Worm (Caenorhabditis elegans) whole organism, L4 larva: Measurements from ENCODE around the gene ncs-1.

Experiments used
- R02D3.7 ChIP-seq: fragments of 150-350 bp; sonication (generic microtip); optimal IDR thresholded peaks from 3 replicates; lab custom pipeline; 2014; ENCODE audit warnings: missing biosample characterization, missing genetic modification characterization
- Y48G9A.11 ChIP-seq: fragments of 200-800 bp; sonication (Bioruptor generic); IDR thresholded peaks from 2 replicates; pipeline ENCODE4 v1.3.6; 2022; ENCODE audit warnings: missing genetic modification reagents, missing genetic modification characterization, missing compliant biosample characterization
- ceh-44 ChIP-seq: fragments of 200-800 bp; sonication (Bioruptor generic); IDR thresholded peaks from 2 replicates; pipeline ENCODE4 v1.3.6; 2022; ENCODE audit warnings: missing genetic modification reagents, missing genetic modification characterization, missing compliant biosample characterization
- ces-1 ChIP-seq: fragments of 150-350 bp; sonication (generic microtip); optimal IDR thresholded peaks from 4 replicates; lab custom pipeline; 2014; ENCODE audit warnings: missing biosample characterization, missing genetic modification reagents, missing genetic modification characterization
- egl-27 ChIP-seq: sonication (generic microtip); optimal IDR thresholded peaks from 3 replicates; lab custom pipeline; 2017; ENCODE audit warnings: missing biosample characterization, missing genetic modification reagents, missing genetic modification characterization
- hlh-11 ChIP-seq: fragments of 200-800 bp; sonication (Bioruptor generic); optimal IDR thresholded peaks from 2 replicates; lab custom pipeline; 2018; ENCODE audit warnings: mild to moderate bottlenecking, missing genetic modification characterization, missing compliant biosample characterization
- nhr-6 ChIP-seq: fragments of 150-350 bp; optimal IDR thresholded peaks from 2 replicates; lab custom pipeline; 2014; ENCODE audit warnings: missing biosample characterization, missing genetic modification characterization
- tra-1 ChIP-seq: fragments of 200-800 bp; sonication (Bioruptor generic); IDR thresholded peaks from 2 replicates; pipeline ENCODE4 v1.3.6; 2022; ENCODE audit warnings: missing genetic modification reagents, missing genetic modification characterization, missing compliant biosample characterization

DNA sequence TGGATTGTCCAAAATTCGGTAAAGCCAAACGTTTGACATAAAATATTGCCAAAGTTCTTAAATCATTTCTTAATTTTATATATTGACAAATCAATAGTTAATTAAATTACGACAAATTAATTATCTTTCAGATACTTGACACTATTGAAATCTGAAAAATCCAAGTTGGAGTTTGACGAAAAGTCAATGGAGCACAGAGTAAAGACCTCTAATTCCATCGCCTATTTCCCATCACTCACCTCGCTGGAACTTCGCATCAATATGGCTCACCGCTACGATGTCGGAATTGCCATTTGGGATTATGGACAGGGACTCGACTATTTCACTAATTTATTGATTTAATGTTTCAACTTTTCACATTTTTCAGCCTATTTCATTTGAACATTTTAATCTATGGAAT lies 2.9 kb downstream of the ncs-1 start:
- no peak for TF ChIP-seq nhr-6 (tag; lab: Kevin White, UChicago)
- no peak for TF ChIP-seq ceh-44
- TF ChIP-seq tra-1 (GFP tag; lab: Robert Waterston, UW): no peak
- no peak for TF ChIP-seq egl-27 (tag; lab: Kevin White, UChicago)
- TF ChIP-seq hlh-11 (tag; lab: Kevin White, UChicago): no peak
- TF ChIP-seq R02D3.7 (tag; lab: Kevin White, UChicago): no peak
- no peak for TF ChIP-seq ces-1 (GFP tag; lab: Kevin White, UChicago)
- no peak for TF ChIP-seq Y48G9A.11 (GFP tag; lab: Robert Waterston, UW)
